Worm (Caenorhabditis elegans): ENCODE data around the gene T25B9.4.

T25B9.4 gene

DNA sequence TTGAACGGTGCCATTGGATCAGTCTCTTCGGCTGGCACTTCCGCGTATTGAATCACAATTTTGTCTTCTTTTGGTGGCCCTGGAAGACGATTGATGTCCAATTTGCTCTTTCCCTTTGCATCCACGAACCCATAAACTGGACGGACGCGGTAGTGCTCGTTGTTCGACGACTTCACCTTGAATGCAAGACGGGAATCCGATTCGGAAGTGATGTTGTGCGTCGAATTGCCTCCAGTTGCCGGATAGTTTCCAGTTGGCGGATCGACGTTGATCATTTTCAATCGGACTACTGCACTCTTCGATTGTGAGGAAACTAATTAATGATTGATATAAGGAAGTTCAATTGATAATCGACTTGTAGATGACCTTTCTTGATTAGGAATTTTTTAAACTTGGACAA is 19.2 kb downstream of the T25B9.4 start, which contains the start of gene ssp-34:
ssp-34 (minus strand) TSS at position 275 of the 400 bp plus-strand sequence.
- TF ChIP-seq nfyb-1 (GFP tag; IDR thresholded peaks at IDR 0.05) (no peak), rpc-1 (optimal IDR thresholded peaks at IDR 0.05) (no peak), rpc-1 (tag; optimal IDR thresholded peaks at IDR 0.05) (no peak), ceh-58 (GFP tag; IDR thresholded peaks at IDR 0.05) (no peak), F55B11.4 (tag; optimal IDR thresholded peaks at IDR 0.05; ENCODE audit: borderline replicate concordance, insufficient read depth) (no peak)

DNA sequence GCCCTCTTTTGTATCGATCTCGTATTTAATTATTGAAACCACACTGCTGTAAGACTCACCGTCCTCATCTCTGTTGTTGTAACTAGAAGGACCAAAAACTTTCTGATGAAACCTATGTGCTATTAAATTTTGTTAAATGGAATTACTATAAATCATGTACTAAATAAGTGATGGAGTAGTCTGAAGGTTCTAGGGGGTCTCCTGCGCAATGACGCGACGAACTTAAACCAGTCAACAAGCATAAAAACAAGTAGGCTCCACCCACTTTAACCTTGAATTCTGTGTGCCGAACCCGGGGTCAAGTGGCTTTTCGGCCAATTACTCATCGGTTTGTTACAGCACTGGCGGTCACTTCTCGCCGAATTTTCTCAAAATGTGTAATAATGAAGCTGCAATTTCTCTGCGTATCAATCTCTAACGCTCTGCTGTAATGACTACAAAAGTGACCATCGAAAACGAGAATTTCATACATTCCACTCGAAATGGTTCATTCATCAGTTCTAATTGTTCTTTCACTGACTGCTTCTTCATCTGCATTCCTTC is 20.4 kb downstream of the T25B9.4 start, which contains the start of gene grl-21:
grl-21 (plus strand) TSS at position 464 of the 543 bp plus-strand sequence.
- no peak for TF ChIP-seq tbp1 (GFP tag; optimal IDR thresholded peaks at IDR 0.05)
- TF ChIP-seq F22D6.2 (tag; optimal IDR thresholded peaks at IDR 0.05), result no peak
- no peak for TF ChIP-seq nfya-2 (GFP tag; IDR thresholded peaks at IDR 0.05)
- TF ChIP-seq rec-8 (tag; optimal IDR thresholded peaks at IDR 0.05), result no peak
- no peak for TF ChIP-seq ztf-26 (tag; optimal IDR thresholded peaks at IDR 0.05)
- TF ChIP-seq F57A8.1 (GFP tag; optimal IDR thresholded peaks at IDR 0.05), result no peak
- 0 out of 2 replicates have a peak, but pooled peaks have one; percentile 28 for TF ChIP-seq C17E4.6 (GFP tag; IDR thresholded peaks at IDR 0.05)
- TF ChIP-seq dox-1 (GFP tag; IDR thresholded peaks at IDR 0.05), result no peak
- no peak for TF ChIP-seq madf-8 (GFP tag; conservative IDR thresholded peaks at IDR 0.05)
- no peak for TF ChIP-seq ztf-6 (GFP tag; IDR thresholded peaks at IDR 0.05)
- no peak for TF ChIP-seq snpc-4 (GFP tag; optimal IDR thresholded peaks at IDR 0.05)
- TF ChIP-seq snpc-4 (tag; optimal IDR thresholded peaks at IDR 0.05), result no peak
- no peak for TF ChIP-seq nfya-1 (tag; optimal IDR thresholded peaks at IDR 0.05; ENCODE audit: borderline replicate concordance, insufficient read depth)
- no peak for TF ChIP-seq tbx-9 (tag; optimal IDR thresholded peaks at IDR 0.05; ENCODE audit: borderline replicate concordance)
- peak; percentile 82; the same call in 1 of the 2 replicates for TF ChIP-seq B0336.3 (GFP tag; IDR thresholded peaks at IDR 0.05)
- 0 out of 2 replicates have a peak, but pooled peaks have one; percentile 21 for TF ChIP-seq pbrm-1 (GFP tag; IDR thresholded peaks at IDR 0.05)
- TF ChIP-seq attf-5 (GFP tag; optimal IDR thresholded peaks at IDR 0.05), result no peak
- no peak for TF ChIP-seq ama-1 (optimal IDR thresholded peaks at IDR 0.05)
- no peak for TF ChIP-seq ama-1 (GFP tag; optimal IDR thresholded peaks at IDR 0.05)
- no peak for TF ChIP-seq dpl-1 (GFP tag; optimal IDR thresholded peaks at IDR 0.05)
- TF ChIP-seq ceh-100 (GFP tag; IDR thresholded peaks at IDR 0.05), result no peak
- 0 out of 2 replicates have a peak, but pooled peaks have one; percentile 16 for TF ChIP-seq attf-3 (GFP tag; conservative IDR thresholded peaks at IDR 0.05)
- TF ChIP-seq ceh-58 (GFP tag; IDR thresholded peaks at IDR 0.05), result no peak
- TF ChIP-seq nhr-179 (tag; optimal IDR thresholded peaks at IDR 0.05), result no peak
- TF ChIP-seq F57C9.4 (tag; optimal IDR thresholded peaks at IDR 0.05), result no peak
- no peak for TF ChIP-seq let-607 (tag; optimal IDR thresholded peaks at IDR 0.05)
- TF ChIP-seq ZK185.1 (tag; optimal IDR thresholded peaks at IDR 0.05; ENCODE audit: poor library complexity, severe bottlenecking), result no peak
- peak; percentile 39 for TF ChIP-seq T26A5.8 (tag; optimal IDR thresholded peaks at IDR 0.05)
- no peak for TF ChIP-seq egl-18 (GFP tag; IDR thresholded peaks at IDR 0.05)
- TF ChIP-seq F55B11.4 (tag; optimal IDR thresholded peaks at IDR 0.05; ENCODE audit: borderline replicate concordance, insufficient read depth), result no peak
- TF ChIP-seq ztf-18 (tag; optimal IDR thresholded peaks at IDR 0.05), result no peak
- no peak for TF ChIP-seq rpc-1 (optimal IDR thresholded peaks at IDR 0.05)
- no peak for TF ChIP-seq rpc-1 (tag; optimal IDR thresholded peaks at IDR 0.05)
- no peak for TF ChIP-seq zim-3 (tag; optimal IDR thresholded peaks at IDR 0.05)
- no peak for TF ChIP-seq T07F8.4 (tag; optimal IDR thresholded peaks at IDR 0.05)
- TF ChIP-seq sdz-38 (tag; optimal IDR thresholded peaks at IDR 0.05), result no peak
- no peak for TF ChIP-seq pha-4 (tag; optimal IDR thresholded peaks at IDR 0.05)
- TF ChIP-seq snpc-3.4 (tag; optimal IDR thresholded peaks at IDR 0.05), result no peak
- TF ChIP-seq F37B4.10 (GFP tag; IDR thresholded peaks at IDR 0.05), result no peak
- no peak for TF ChIP-seq ceh-27 (GFP tag; optimal IDR thresholded peaks at IDR 0.05)
- TF ChIP-seq akir-1 (GFP tag; optimal IDR thresholded peaks at IDR 0.05), result no peak
- TF ChIP-seq C06A6.2 (GFP tag; conservative IDR thresholded peaks at IDR 0.05), result no peak
- no peak for TF ChIP-seq K11D2.4 (GFP tag; IDR thresholded peaks at IDR 0.05)
- peak; percentile 32; the same call in 1 of the 2 replicates for TF ChIP-seq hsf-1 (GFP tag; IDR thresholded peaks at IDR 0.05)
- no peak for TF ChIP-seq lin-35 (GFP tag; optimal IDR thresholded peaks at IDR 0.05)
